Worm (Caenorhabditis elegans) whole organism, early embryonic: ENCODE results near the gene F43C9.1.

ENCODE experiments used
- B0310.2 ChIP-seq: sonication (generic microtip); optimal IDR thresholded peaks from 2 replicates; lab custom pipeline; 2016; ENCODE audit warnings: mild to moderate bottlenecking, missing genetic modification characterization, missing compliant biosample characterization
- aly-1 ChIP-seq: sonication (generic microtip); optimal IDR thresholded peaks from 2 replicates; lab custom pipeline; 2016; ENCODE audit warnings: missing genetic modification characterization, missing compliant biosample characterization
- ama-1 ChIP-seq: fragments of 150-350 bp; optimal IDR thresholded peaks from 2 replicates; lab custom pipeline; 2014
- ceh-13 ChIP-seq: fragments of 200-800 bp; sonication (Bioruptor generic); optimal IDR thresholded peaks from 2 replicates; lab custom pipeline; 2018; ENCODE audit warnings: mild to moderate bottlenecking, missing genetic modification characterization, missing compliant biosample characterization
- flt-1 ChIP-seq: fragments of 200-800 bp; sonication (Bioruptor generic); IDR thresholded peaks from 2 replicates; pipeline ENCODE4 v1.3.6; 2022; ENCODE audit warnings: missing genetic modification characterization, missing compliant biosample characterization
- pes-1 ChIP-seq: fragments of 200-800 bp; sonication (Bioruptor generic); IDR thresholded peaks from 2 replicates; pipeline ENCODE4 v1.3.6; 2022; ENCODE audit warnings: missing genetic modification reagents, missing genetic modification characterization, missing compliant biosample characterization
- scrt-1 ChIP-seq: fragments of 200-800 bp; sonication (Bioruptor generic); IDR thresholded peaks from 2 replicates; pipeline ENCODE4 v1.3.6; 2022; ENCODE audit warnings: missing genetic modification characterization, missing compliant biosample characterization
- tbx-37 ChIP-seq: fragments of 200-800 bp; sonication (Bioruptor generic); conservative IDR thresholded peaks from 2 replicates; pipeline ENCODE4 v1.3.6; 2022; ENCODE audit warnings: missing genetic modification reagents, missing genetic modification characterization, missing compliant biosample characterization

DNA sequence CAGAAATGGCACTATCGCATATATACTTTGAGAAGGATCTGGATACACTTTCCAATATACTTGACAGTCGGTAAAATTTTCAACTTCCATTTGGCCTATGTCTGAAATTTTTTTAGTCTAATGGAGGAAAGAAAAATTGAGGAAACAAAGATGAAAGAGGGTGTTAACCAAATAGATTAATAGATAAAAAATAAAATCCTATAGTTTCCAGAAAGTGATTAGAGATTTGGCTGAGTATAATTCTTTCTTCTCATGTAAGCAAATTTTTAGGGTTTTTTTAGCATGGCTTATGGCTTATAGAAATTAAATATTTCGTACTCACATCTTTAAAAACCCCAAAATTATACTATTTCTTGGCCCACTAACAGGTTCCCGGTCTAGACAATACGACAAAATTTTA, 23.2 kb upstream of the F43C9.1 start, which contains the start of gene npr-1:
- no peak for TF ChIP-seq aly-1
- no peak for TF ChIP-seq scrt-1 (GFP tag; lab: Robert Waterston, UW)
- no peak for TF ChIP-seq ama-1 (lab: Kevin White, UChicago)
- TF ChIP-seq flt-1 (GFP tag; lab: Robert Waterston, UW): no peak
- TF ChIP-seq ceh-13 (GFP tag; lab: Kevin White, UChicago): no peak
- TF ChIP-seq pes-1: no peak
- TF ChIP-seq tbx-37 (GFP tag; lab: Robert Waterston, UW): no peak
- no peak for TF ChIP-seq B0310.2
